Worm (Caenorhabditis elegans): ENCODE results near the gene skp-1.
A peak's percentile ranks its signal among the peaks of the same experiment; 100 is the strongest.

skp-1 gene

ce11 chrV:11673746-11674365 is 28.6 kb downstream of the skp-1 start (continued):
- TF ChIP-seq sptf-1 (tag; optimal IDR thresholded peaks at IDR 0.05) (no peak), nhr-19 (GFP tag; conservative IDR thresholded peaks at IDR 0.05) (no peak)

- TF ChIP-seq nhr-85 (tag) (peak; percentile 89), grh-1 (GFP tag; IDR thresholded peaks at IDR 0.05) (0 out of 2 replicates have a peak, but pooled peaks have one; percentile 11), nhr-237 (tag; optimal IDR thresholded peaks at IDR 0.05) (no peak), blmp-1 (tag; optimal IDR thresholded peaks at IDR 0.05) (peak; percentile 70), fkh-10 (GFP tag; optimal IDR thresholded peaks at IDR 0.05) (peak; percentile 72), mep-1 (tag; optimal IDR thresholded peaks at IDR 0.05) (no peak), nhr-20 (tag; optimal IDR thresholded peaks at IDR 0.05) (peak; percentile 22), swsn-7 (tag; optimal IDR thresholded peaks at IDR 0.05) (no peak), lsy-2 (tag; optimal IDR thresholded peaks at IDR 0.05) (no peak), isw-1 (GFP tag; IDR thresholded peaks at IDR 0.05) (no peak), unc-62 (GFP tag; optimal IDR thresholded peaks at IDR 0.05) (no peak), elt-2 (tag; optimal IDR thresholded peaks at IDR 0.05) (peak; percentile 40), elt-3 (tag; optimal IDR thresholded peaks at IDR 0.05) (peak in 3 of 6 experiments; percentile 14 to 46 (median 17)), mdl-1 (tag; optimal IDR thresholded peaks at IDR 0.05) (no peak), nhr-71 (tag; optimal IDR thresholded peaks at IDR 0.05) (peak; percentile 33), efl-1 (optimal IDR thresholded peaks at IDR 0.05) (no peak), efl-1 (GFP tag; optimal IDR thresholded peaks at IDR 0.05 in 1 of 2) (peak in 1 of 2 experiments; percentile 26), ceh-90 (tag; optimal IDR thresholded peaks at IDR 0.05) (no peak), irx-1 (tag; optimal IDR thresholded peaks at IDR 0.05) (peak; percentile 3), fkh-8 (tag; optimal IDR thresholded peaks at IDR 0.05) (no peak), tbx-2 (tag; optimal IDR thresholded peaks at IDR 0.05) (peak; percentile 5), hpl-2 (GFP tag; optimal IDR thresholded peaks at IDR 0.05) (no peak), jun-1 (tag; optimal IDR thresholded peaks at IDR 0.05) (no peak), lin-14 (GFP tag; optimal IDR thresholded peaks at IDR 0.05) (peak; percentile 57)
These were observed 29.6 kb downstream of the skp-1 start for ce11 chrV:11674594-11675579.

- TF ChIP-seq unc-98 (GFP tag; IDR thresholded peaks at IDR 0.05) = no peak
- TF ChIP-seq nhr-237 (tag; optimal IDR thresholded peaks at IDR 0.05) = no peak
- TF ChIP-seq isw-1 (GFP tag; IDR thresholded peaks at IDR 0.05) = no peak
- no peak for TF ChIP-seq pax-3 (tag; optimal IDR thresholded peaks at IDR 0.05)
- no peak for TF ChIP-seq ztf-11 (tag; optimal IDR thresholded peaks at IDR 0.05)
- no peak for TF ChIP-seq lir-3 (tag; optimal IDR thresholded peaks at IDR 0.05; ENCODE audit: poor library complexity)
- no peak for TF ChIP-seq elt-2 (tag; optimal IDR thresholded peaks at IDR 0.05)
These were observed 30.4 kb downstream of the skp-1 start, which contains the start of gene ape-1 for ce11 chrV:11675638-11676037. TSS of gene ape-1 (plus strand) at chrV:11675938.

- TF ChIP-seq nhr-85 (tag) (peak; percentile 78), zag-1 (tag; optimal IDR thresholded peaks at IDR 0.05) (no peak), mdl-1 (tag; optimal IDR thresholded peaks at IDR 0.05) (peak in 1 of 2 experiments; percentile 4), ceh-82 (tag; optimal IDR thresholded peaks at IDR 0.05) (no peak), nhr-11 (tag; optimal IDR thresholded peaks at IDR 0.05) (no peak), ceh-63 (GFP tag; optimal IDR thresholded peaks at IDR 0.05) (no peak), unc-86 (tag; optimal IDR thresholded peaks at IDR 0.05) (no peak), mef-2 (tag; optimal IDR thresholded peaks at IDR 0.05) (no peak), nhr-71 (tag; optimal IDR thresholded peaks at IDR 0.05) (peak; percentile 37), nhr-90 (tag; optimal IDR thresholded peaks at IDR 0.05; ENCODE audit: poor library complexity) (no peak), lin-14 (GFP tag; optimal IDR thresholded peaks at IDR 0.05) (peak; percentile 35), nhr-12 (tag; optimal IDR thresholded peaks at IDR 0.05) (no peak), ama-1 (optimal IDR thresholded peaks at IDR 0.05) (no peak), efl-1 (optimal IDR thresholded peaks at IDR 0.05) (no peak), efl-1 (GFP tag; optimal IDR thresholded peaks at IDR 0.05 in 1 of 2) (peak in 1 of 2 experiments; percentile 9), unc-98 (GFP tag; IDR thresholded peaks at IDR 0.05) (no peak), ceh-8 (GFP tag; optimal IDR thresholded peaks at IDR 0.05) (no peak), ztf-4 (tag; optimal IDR thresholded peaks at IDR 0.05) (no peak), snu-23 (GFP tag; optimal IDR thresholded peaks at IDR 0.05) (peak; percentile 2), lsy-2 (tag; optimal IDR thresholded peaks at IDR 0.05) (no peak), egl-27 (tag; optimal IDR thresholded peaks at IDR 0.05) (no peak), mab-9 (GFP tag; IDR thresholded peaks at IDR 0.05) (no peak), F16B12.6 (tag; optimal IDR thresholded peaks at IDR 0.05) (no peak)
These were observed 31.2 kb downstream of the skp-1 start for ce11 chrV:11676498-11676897.
